Fruit fly (Drosophila melanogaster) whole organism, embryonic: ENCODE results near the gene sNPF-R.
A peak's percentile ranks its signal among the peaks of the same experiment; 100 is the strongest.

Experiments
- CG13624 ChIP-seq: fragments of 200-800 bp; sonication (Bioruptor generic); optimal IDR thresholded peaks from 2 replicates; lab custom pipeline; 2016; ENCODE audit warnings: missing biosample characterization, missing genetic modification characterization
- CG15011 ChIP-seq: fragments of 200-800 bp; sonication (Bioruptor generic); optimal IDR thresholded peaks from 3 replicates; lab custom pipeline; 2018; ENCODE audit warnings: missing biosample characterization, mild to moderate bottlenecking, missing genetic modification characterization
- CG1529 ChIP-seq: fragments of 200-800 bp; sonication (Bioruptor generic); optimal IDR thresholded peaks from 3 replicates; lab custom pipeline; 2018; ENCODE audit warnings: missing biosample characterization, missing genetic modification characterization
- CG32532 ChIP-seq: fragments of 200-800 bp; sonication (Bioruptor generic); IDR thresholded peaks from 2 replicates; pipeline ENCODE4 v1.3.6; 2022; ENCODE audit warnings: missing biosample characterization, missing genetic modification characterization
- CG7556 ChIP-seq: fragments of 200-800 bp; sonication (Bioruptor generic); optimal IDR thresholded peaks from 2 replicates; lab custom pipeline; 2017; ENCODE audit warnings: missing biosample characterization, mild to moderate bottlenecking, missing genetic modification characterization
- CG7745 ChIP-seq: fragments of 200-800 bp; sonication (Bioruptor generic); optimal IDR thresholded peaks from 2 replicates; lab custom pipeline; 2018; ENCODE audit warnings: missing biosample characterization, mild to moderate bottlenecking, missing genetic modification characterization, moderate library complexity
- CG7963 ChIP-seq: fragments of 200-800 bp; sonication (Bioruptor generic); IDR thresholded peaks from 3 replicates; pipeline ENCODE4 v1.3.6; 2022; ENCODE audit warnings: missing biosample characterization, missing genetic modification characterization; ENCODE audit not compliant: partially characterized antibody
- CG8944 ChIP-seq: fragments of 200-800 bp; sonication (Bioruptor generic); optimal IDR thresholded peaks from 3 replicates; lab custom pipeline; 2016; ENCODE audit warnings: missing biosample characterization, missing genetic modification characterization
- Drgx ChIP-seq: fragments of 200-800 bp; sonication (Bioruptor generic); IDR thresholded peaks from 2 replicates; pipeline ENCODE4 v1.3.6; 2022; ENCODE audit warnings: missing biosample characterization, missing genetic modification characterization
- E2f1 ChIP-seq: fragments of 200-800 bp; sonication (Bioruptor generic); IDR thresholded peaks from 2 replicates; pipeline ENCODE4 v1.3.6; 2022; ENCODE audit warnings: missing biosample characterization, missing genetic modification characterization
- Lim3 ChIP-seq: fragments of 200-800 bp; sonication (Bioruptor generic); IDR thresholded peaks from 2 replicates; pipeline ENCODE4 v1.3.6; 2022; ENCODE audit warnings: missing biosample characterization, missing genetic modification characterization
- MBD-R2 ChIP-seq: fragments of 200-800 bp; sonication (Bioruptor generic); IDR thresholded peaks from 2 replicates; pipeline ENCODE4 v1.3.6; 2022; ENCODE audit warnings: missing biosample characterization, missing genetic modification characterization
- Nf-YA ChIP-seq: fragments of 200-800 bp; sonication (Bioruptor generic); IDR thresholded peaks from 2 replicates; pipeline ENCODE4 v1.3.6; 2022; ENCODE audit warnings: missing biosample characterization, missing genetic modification characterization
- Oli ChIP-seq: fragments of 200-800 bp; sonication (Bioruptor generic); optimal IDR thresholded peaks from 2 replicates; lab custom pipeline; 2018; ENCODE audit warnings: missing biosample characterization, mild to moderate bottlenecking, missing genetic modification characterization, moderate library complexity
- Xrp1 ChIP-seq: fragments of 200-800 bp; sonication (Bioruptor generic); IDR thresholded peaks from 2 replicates; pipeline ENCODE4 v1.3.6; 2022; ENCODE audit warnings: missing biosample characterization, missing genetic modification characterization
- al ChIP-seq: fragments of 200-800 bp; sonication (Bioruptor generic); IDR thresholded peaks from 2 replicates; pipeline ENCODE4 v1.3.6; 2022; ENCODE audit warnings: missing biosample characterization, missing genetic modification characterization
- cwo ChIP-seq: fragments of 200-800 bp; sonication (Bioruptor generic); optimal IDR thresholded peaks from 3 replicates; lab custom pipeline; 2017; ENCODE audit warnings: missing biosample characterization, missing genetic modification characterization, mild to moderate bottlenecking, moderate library complexity, missing genetic modification reagents
- gsb ChIP-seq: fragments of 200-800 bp; sonication (Bioruptor generic); IDR thresholded peaks from 2 replicates; pipeline ENCODE4 v1.3.6; 2022; ENCODE audit warnings: missing biosample characterization, missing genetic modification characterization
- her ChIP-seq: fragments of 200-800 bp; sonication (Bioruptor generic); optimal IDR thresholded peaks from 2 replicates; lab custom pipeline; 2016; ENCODE audit warnings: missing biosample characterization, missing genetic modification characterization
- nerfin-1 ChIP-seq: fragments of 200-800 bp; sonication (Bioruptor generic); optimal IDR thresholded peaks from 3 replicates; lab custom pipeline; 2019; ENCODE audit warnings: missing biosample characterization, mild to moderate bottlenecking, missing genetic modification characterization, moderate library complexity
- pzg ChIP-seq: fragments of 200-800 bp; sonication (Bioruptor generic); optimal IDR thresholded peaks from 3 replicates; lab custom pipeline; 2018; ENCODE audit warnings: missing biosample characterization, mild to moderate bottlenecking, missing genetic modification characterization, moderate library complexity

The sNPF-R gene

dm6 chr3L:20028753-20029152 is 60.1 kb downstream of the sNPF-R start, which contains the start of gene Lamtor1 (continued):
- TF ChIP-seq al (GFP tag; lab: Robert Waterston, UW) (no peak), cwo (GFP tag; lab: Kevin White, UChicago) (no peak), Oli (tag; lab: Kevin White, UChicago) (no peak), pzg (GFP tag; lab: Kevin White, UChicago) (peak; percentile 64)

dm6 chr3L:20027735-20028134 is 61.1 kb downstream of the sNPF-R start, which contains the start of gene CG14183:
Gene CG14183 (minus strand): TSS chr3L:20027835.
- TF ChIP-seq Xrp1 (GFP tag; lab: Robert Waterston, UW) (no peak), CG7745 (tag; lab: Kevin White, UChicago) (no peak), CG15011 (no peak), E2f1 (GFP tag; lab: Robert Waterston, UW) (no peak), Nf-YA (GFP tag; lab: Robert Waterston, UW) (no peak), nerfin-1 (no peak), CG32532 (GFP tag; lab: Robert Waterston, UW) (no peak), Drgx (no peak), Lim3 (GFP tag; lab: Robert Waterston, UW) (no peak), CG7963 (GFP tag; lab: Robert Waterston, UW) (no peak), CG13624 (no peak), her (GFP tag; lab: Kevin White, UChicago) (no peak), CG8944 (no peak), CG7556 (no peak), MBD-R2 (GFP tag; lab: Robert Waterston, UW) (no peak), CG1529 (GFP tag; lab: Kevin White, UChicago) (no peak), gsb (no peak)
